Fruit fly (Drosophila melanogaster) whole organism, embryonic: ENCODE results near the gene Cont.

Source experiments
- CG10267 ChIP-seq: fragments of 200-800 bp; sonication (Bioruptor generic); optimal IDR thresholded peaks from 2 replicates; lab custom pipeline; 2018; ENCODE audit warnings: missing biosample characterization, mild to moderate bottlenecking, missing genetic modification characterization, moderate library complexity
- CG10274 ChIP-seq: fragments of 200-800 bp; sonication (Bioruptor generic); optimal IDR thresholded peaks from 3 replicates; lab custom pipeline; 2017; ENCODE audit warnings: missing biosample characterization, mild to moderate bottlenecking, missing genetic modification characterization
- CG10431 ChIP-seq: fragments of 200-800 bp; sonication (Bioruptor generic); optimal IDR thresholded peaks from 3 replicates; lab custom pipeline; 2018; ENCODE audit warnings: missing biosample characterization, mild to moderate bottlenecking, missing genetic modification characterization
- CG10654 ChIP-seq: fragments of 200-800 bp; sonication (Bioruptor generic); optimal IDR thresholded peaks from 2 replicates; lab custom pipeline; 2016; ENCODE audit warnings: missing biosample characterization, missing genetic modification characterization
- CG11085 ChIP-seq: fragments of 200-800 bp; sonication (Bioruptor generic); IDR thresholded peaks from 2 replicates; pipeline ENCODE4 v1.3.6; 2022; ENCODE audit warnings: missing biosample characterization, missing genetic modification characterization
- CG11398 ChIP-seq: fragments of 200-800 bp; sonication (Bioruptor generic); optimal IDR thresholded peaks from 2 replicates; lab custom pipeline; 2016; ENCODE audit warnings: missing biosample characterization, missing genetic modification characterization
- CG15073 ChIP-seq: fragments of 200-800 bp; sonication (Bioruptor generic); optimal IDR thresholded peaks from 2 replicates; lab custom pipeline; 2016; ENCODE audit warnings: missing biosample characterization, missing genetic modification characterization
- CG1529 ChIP-seq: fragments of 200-800 bp; sonication (Bioruptor generic); optimal IDR thresholded peaks from 3 replicates; lab custom pipeline; 2018; ENCODE audit warnings: missing biosample characterization, missing genetic modification characterization
- CG15514 ChIP-seq: fragments of 200-800 bp; sonication (Bioruptor generic); optimal IDR thresholded peaks from 3 replicates; lab custom pipeline; 2017; ENCODE audit warnings: missing biosample characterization, missing genetic modification characterization, mild to moderate bottlenecking, moderate library complexity, missing genetic modification reagents
- CG1602 ChIP-seq: fragments of 200-800 bp; sonication (Bioruptor generic); optimal IDR thresholded peaks from 3 replicates; lab custom pipeline; 2016; ENCODE audit warnings: missing biosample characterization, missing genetic modification characterization
- CG1603 ChIP-seq: fragments of 200-800 bp; sonication (Bioruptor generic); optimal IDR thresholded peaks from 2 replicates; lab custom pipeline; 2019; ENCODE audit warnings: missing biosample characterization, mild to moderate bottlenecking, missing genetic modification characterization, moderate library complexity
- CG17802 ChIP-seq: fragments of 200-800 bp; sonication (Bioruptor generic); optimal IDR thresholded peaks from 2 replicates; lab custom pipeline; 2018; ENCODE audit warnings: missing biosample characterization, mild to moderate bottlenecking, missing genetic modification characterization, moderate library complexity
- CG17912 ChIP-seq: fragments of 200-800 bp; sonication (Bioruptor generic); optimal IDR thresholded peaks from 2 replicates; lab custom pipeline; 2018; ENCODE audit warnings: missing biosample characterization, mild to moderate bottlenecking, missing genetic modification characterization
- CG18262 ChIP-seq: fragments of 200-800 bp; optimal IDR thresholded peaks from 3 replicates; lab custom pipeline; 2019; ENCODE audit warnings: missing biosample characterization, mild to moderate bottlenecking, missing genetic modification characterization, moderate library complexity
- CG18599 ChIP-seq: fragments of 200-800 bp; sonication (Bioruptor generic); optimal IDR thresholded peaks from 3 replicates; lab custom pipeline; 2017; ENCODE audit warnings: missing biosample characterization, missing genetic modification characterization, mild to moderate bottlenecking, moderate library complexity, missing genetic modification reagents
- CG2202 ChIP-seq: fragments of 200-800 bp; sonication (Bioruptor generic); optimal IDR thresholded peaks from 2 replicates; lab custom pipeline; 2018; ENCODE audit warnings: missing biosample characterization, mild to moderate bottlenecking, missing genetic modification characterization
- CG34224 ChIP-seq: fragments of 200-800 bp; sonication (Bioruptor generic); IDR thresholded peaks from 3 replicates; pipeline ENCODE4 v1.3.6; 2022; ENCODE audit warnings: missing biosample characterization, missing genetic modification characterization; ENCODE audit not compliant: partially characterized antibody
- CG3995 ChIP-seq: fragments of 200-800 bp; sonication (Bioruptor generic); optimal IDR thresholded peaks from 3 replicates; lab custom pipeline; 2016; ENCODE audit warnings: missing biosample characterization, missing genetic modification characterization
- CG5953 ChIP-seq: fragments of 200-800 bp; sonication (Bioruptor generic); IDR thresholded peaks from 2 replicates; pipeline ENCODE4 v1.3.6; 2022; ENCODE audit warnings: missing biosample characterization, missing genetic modification characterization
- CG7357 ChIP-seq: fragments of 200-800 bp; sonication (Bioruptor generic); IDR thresholded peaks from 3 replicates; pipeline ENCODE4 v1.3.6; 2022; ENCODE audit warnings: missing biosample characterization, missing genetic modification characterization
- CG7786 ChIP-seq: fragments of 200-800 bp; sonication (Bioruptor generic); optimal IDR thresholded peaks from 2 replicates; lab custom pipeline; 2016; ENCODE audit warnings: missing biosample characterization, missing genetic modification characterization
- CG9215 ChIP-seq: fragments of 200-800 bp; sonication (Bioruptor generic); IDR thresholded peaks from 2 replicates; pipeline ENCODE4 v1.3.6; 2022; ENCODE audit warnings: missing biosample characterization, missing genetic modification characterization
- CG9797 ChIP-seq: fragments of 200-800 bp; sonication (Bioruptor generic); optimal IDR thresholded peaks from 3 replicates; lab custom pipeline; 2018; ENCODE audit warnings: missing biosample characterization, mild to moderate bottlenecking, missing genetic modification characterization
- Camta ChIP-seq: fragments of 200-800 bp; sonication (Bioruptor generic); optimal IDR thresholded peaks from 2 replicates; lab custom pipeline; 2016; ENCODE audit warnings: missing biosample characterization, missing genetic modification characterization
- Eip74EF ChIP-seq, 2 experiments: fragments of 200-800 bp in 1 of 2; fragments of >200 bp in 1 of 2; sonication (Bioruptor generic) in 1 of 2; optimal IDR thresholded peaks; 2 replicates each; lab custom pipeline; 2017 to 2019; ENCODE audit warnings: missing biosample characterization in 2 of 2, missing genetic modification characterization in 2 of 2, mild to moderate bottlenecking in 1 of 2, moderate library complexity in 1 of 2
- HLH4C ChIP-seq: fragments of 200-800 bp; sonication (Bioruptor generic); IDR thresholded peaks from 3 replicates; pipeline ENCODE4 v1.3.6; 2022; ENCODE audit warnings: missing biosample characterization, missing genetic modification characterization; ENCODE audit not compliant: partially characterized antibody
- Hmx ChIP-seq: fragments of 200-800 bp; sonication (Bioruptor generic); optimal IDR thresholded peaks from 2 replicates; lab custom pipeline; 2016; ENCODE audit warnings: missing biosample characterization, missing genetic modification characterization
- Hr78 ChIP-seq, 2 experiments: fragments of 200-800 bp in 1 of 2; fragments of >200 bp in 1 of 2; sonication (Bioruptor generic) in 1 of 2; optimal IDR thresholded peaks; 2 replicates each; lab custom pipeline; 2017 to 2019; ENCODE audit warnings: missing biosample characterization in 2 of 2, missing genetic modification characterization in 2 of 2, mild to moderate bottlenecking in 1 of 2, moderate library complexity in 1 of 2
- Mrtf ChIP-seq: fragments of 200-800 bp; sonication (Bioruptor generic); IDR thresholded peaks from 3 replicates; pipeline ENCODE4 v1.3.6; 2022; ENCODE audit warnings: missing biosample characterization, missing genetic modification characterization
- NC2α ChIP-seq: fragments of 200-800 bp; sonication (Bioruptor generic); optimal IDR thresholded peaks from 2 replicates; lab custom pipeline; 2016; ENCODE audit warnings: missing biosample characterization, missing genetic modification characterization
- Optix ChIP-seq: fragments of 200-800 bp; sonication (Bioruptor generic); IDR thresholded peaks from 3 replicates; pipeline ENCODE4 v1.3.6; 2022; ENCODE audit warnings: missing biosample characterization, missing genetic modification characterization
- Ptx1 ChIP-seq: fragments of 200-800 bp; sonication (Bioruptor generic); IDR thresholded peaks from 2 replicates; pipeline ENCODE4 v1.3.6; 2022; ENCODE audit warnings: missing biosample characterization, missing genetic modification characterization
- ac ChIP-seq: fragments of 200-800 bp; sonication (Bioruptor generic); optimal IDR thresholded peaks from 3 replicates; lab custom pipeline; 2017; ENCODE audit warnings: missing biosample characterization, mild to moderate bottlenecking, missing genetic modification characterization
- bab2 ChIP-seq: fragments of 200-800 bp; sonication (Bioruptor generic); optimal IDR thresholded peaks from 2 replicates; lab custom pipeline; 2016; ENCODE audit warnings: missing biosample characterization, missing genetic modification characterization
- chif ChIP-seq, 2 experiments: fragments of 200-800 bp; sonication (Bioruptor generic); optimal IDR thresholded peaks; 3 replicates each; lab custom pipeline; 2016; ENCODE audit warnings: missing biosample characterization in 2 of 2, missing genetic modification characterization in 2 of 2
- chn ChIP-seq: fragments of 200-800 bp; sonication (Bioruptor generic); optimal IDR thresholded peaks from 2 replicates; lab custom pipeline; 2016; ENCODE audit warnings: missing biosample characterization, missing genetic modification characterization
- dpn ChIP-seq, 2 experiments: fragments of 200-800 bp; sonication (Bioruptor generic); optimal IDR thresholded peaks; 3 replicates each; lab custom pipeline; 2016; ENCODE audit warnings: missing biosample characterization in 2 of 2, missing genetic modification characterization in 2 of 2
- gem ChIP-seq: fragments of 200-800 bp; sonication (Bioruptor generic); optimal IDR thresholded peaks from 2 replicates; lab custom pipeline; 2019; ENCODE audit warnings: missing biosample characterization, mild to moderate bottlenecking, missing genetic modification characterization, moderate library complexity
- grn ChIP-seq: fragments of 200-800 bp; sonication (Bioruptor generic); optimal IDR thresholded peaks from 3 replicates; lab custom pipeline; 2017; ENCODE audit warnings: missing biosample characterization, missing genetic modification characterization
- ham ChIP-seq: fragments of 200-800 bp; sonication (Bioruptor generic); IDR thresholded peaks from 2 replicates; pipeline ENCODE4 v1.3.6; 2022; ENCODE audit warnings: missing biosample characterization, missing genetic modification characterization
- hth ChIP-seq: fragments of >200 bp; optimal IDR thresholded peaks from 2 replicates; lab custom pipeline; 2017; ENCODE audit warnings: inconsistent platforms
- kah ChIP-seq: fragments of 200-800 bp; sonication (Bioruptor generic); optimal IDR thresholded peaks from 2 replicates; lab custom pipeline; 2018; ENCODE audit warnings: missing biosample characterization, mild to moderate bottlenecking, missing genetic modification characterization
- klu ChIP-seq: fragments of 200-800 bp; sonication (Bioruptor generic); IDR thresholded peaks from 2 replicates; pipeline ENCODE4 v1.3.6; 2022; ENCODE audit warnings: missing biosample characterization, missing genetic modification characterization
- mam ChIP-seq: fragments of 200-800 bp; sonication (Bioruptor generic); optimal IDR thresholded peaks from 3 replicates; lab custom pipeline; 2016; ENCODE audit warnings: missing biosample characterization, missing genetic modification characterization
- org-1 ChIP-seq: fragments of 200-800 bp; sonication (Bioruptor generic); optimal IDR thresholded peaks from 2 replicates; lab custom pipeline; 2017; ENCODE audit warnings: missing biosample characterization, missing genetic modification characterization
- ro ChIP-seq: fragments of 200-800 bp; sonication (Bioruptor generic); IDR thresholded peaks from 2 replicates; pipeline ENCODE4 v1.3.6; 2022; ENCODE audit warnings: missing biosample characterization, missing genetic modification characterization
- sima ChIP-seq: fragments of 200-800 bp; sonication (Bioruptor generic); optimal IDR thresholded peaks from 2 replicates; lab custom pipeline; 2016; ENCODE audit warnings: missing biosample characterization, missing genetic modification characterization
- stc ChIP-seq: fragments of 200-800 bp; sonication (Bioruptor generic); IDR thresholded peaks from 2 replicates; pipeline ENCODE4 v1.3.6; 2022; ENCODE audit warnings: missing biosample characterization, missing genetic modification characterization
- tio ChIP-seq: fragments of 200-800 bp; sonication (Bioruptor generic); optimal IDR thresholded peaks from 2 replicates; lab custom pipeline; 2017; ENCODE audit warnings: missing biosample characterization, missing genetic modification characterization, inconsistent platforms
- wdn ChIP-seq: fragments of 200-800 bp; sonication (Bioruptor generic); IDR thresholded peaks from 2 replicates; pipeline ENCODE4 v1.3.6; 2022; ENCODE audit warnings: missing biosample characterization, missing genetic modification characterization
- zf30C ChIP-seq: fragments of 200-800 bp; sonication (Bioruptor generic); optimal IDR thresholded peaks from 3 replicates; lab custom pipeline; 2018; ENCODE audit warnings: missing biosample characterization, mild to moderate bottlenecking, missing genetic modification characterization

Cont gene

dm6 chr3R:4333964-4334363, 47.1 kb upstream of the Cont start, which contains the start of gene CG9776 (continued):
- TF ChIP-seq tio (no peak), CG34224 (peak; percentile 97), org-1 (GFP tag; lab: Kevin White, UChicago) (no peak), kah (no peak), sima (GFP tag; lab: Kevin White, UChicago) (no peak), Hr78 (GFP tag; optimal IDR thresholded peaks at IDR 0.05; lab: Kevin White, UChicago) (peak in 1 of 2 experiments; percentile 27), mam (GFP tag; lab: Kevin White, UChicago) (peak; percentile 75), NC2α (GFP tag; lab: Kevin White, UChicago) (no peak), chif (GFP tag; optimal IDR thresholded peaks at IDR 0.05; lab: Kevin White, UChicago) (peak; percentile 15 to 74), Optix (peak; percentile 58; the same call in 2 of the 3 replicates), dpn (GFP tag; optimal IDR thresholded peaks at IDR 0.05; lab: Kevin White, UChicago) (peak; percentile 66 to 75), CG1529 (no peak), CG17802 (tag; lab: Kevin White, UChicago) (peak; percentile 96), HLH4C (GFP tag; lab: Robert Waterston, UW) (peak; percentile 97), CG9215 (GFP tag; lab: Robert Waterston, UW) (no peak), CG18599 (GFP tag; lab: Kevin White, UChicago) (no peak), CG9797 (GFP tag; lab: Kevin White, UChicago) (peak; percentile 51), CG3995 (GFP tag; lab: Kevin White, UChicago) (peak; percentile 93), ham (GFP tag; lab: Robert Waterston, UW) (no peak), Hmx (no peak), bab2 (GFP tag; lab: Kevin White, UChicago) (peak; percentile 62), CG7786 (GFP tag; lab: Kevin White, UChicago) (peak; percentile 58), CG11398 (no peak), CG2202 (tag; lab: Kevin White, UChicago) (no peak), ro (GFP tag; lab: Robert Waterston, UW) (no peak), CG17912 (GFP tag; lab: Kevin White, UChicago) (peak; percentile 50), gem (tag; lab: Kevin White, UChicago) (no peak), CG10267 (tag; lab: Kevin White, UChicago) (peak; percentile 75), CG5953 (GFP tag; lab: Robert Waterston, UW) (no peak), grn (GFP tag; lab: Kevin White, UChicago) (no peak), Camta (no peak), chn (GFP tag; lab: Kevin White, UChicago) (peak; percentile 35), CG10274 (no peak), zf30C (GFP tag; lab: Kevin White, UChicago) (no peak), ac (GFP tag; lab: Kevin White, UChicago) (no peak), CG18262 (no peak), CG7357 (GFP tag; lab: Robert Waterston, UW) (peak; percentile 98), Eip74EF (GFP tag; optimal IDR thresholded peaks at IDR 0.05; lab: Kevin White, UChicago) (peak in 1 of 2 experiments; percentile 48), stc (GFP tag; lab: Robert Waterston, UW) (no peak), CG10654 (peak; percentile 38), CG1602 (GFP tag; lab: Kevin White, UChicago) (peak; percentile 52), CG15514 (peak; percentile 96), CG11085 (GFP tag; lab: Robert Waterston, UW) (peak; percentile 55; the same call in 1 of the 2 replicates), wdn (GFP tag; lab: Robert Waterston, UW) (peak; percentile 63; the same call in 1 of the 2 replicates), Ptx1 (GFP tag; lab: Robert Waterston, UW) (peak; percentile 58), CG15073 (peak; percentile 5), Mrtf (GFP tag; lab: Robert Waterston, UW) (peak; percentile 59; the same call in 1 of the 3 replicates), CG1603 (tag; lab: Kevin White, UChicago) (peak; percentile 95), hth (lab: Kevin White, UChicago) (no peak), klu (no peak; the same call in 1 of the 2 replicates), CG10431 (GFP tag; lab: Kevin White, UChicago) (no peak)
